Worm (Caenorhabditis elegans): Measurements from ENCODE around the gene T13F2.4.

- no peak for TF ChIP-seq hlh-13 (GFP tag; optimal IDR thresholded peaks at IDR 0.05)
- no peak for TF ChIP-seq fkh-10 (GFP tag; optimal IDR thresholded peaks at IDR 0.05)
- TF ChIP-seq unc-3 (GFP tag; conservative IDR thresholded peaks at IDR 0.05), result no peak
- no peak for TF ChIP-seq unc-3 (tag; optimal IDR thresholded peaks at IDR 0.05)
- TF ChIP-seq hlh-30 (tag; optimal IDR thresholded peaks at IDR 0.05; ENCODE audit: insufficient read depth), result no peak
- no peak for TF ChIP-seq C38D4.7 (GFP tag; optimal IDR thresholded peaks at IDR 0.05)
- no peak for TF ChIP-seq ama-1 (optimal IDR thresholded peaks at IDR 0.05)
These were observed 11.6 kb upstream of the T13F2.4 start, which contains the start of gene T13F2.6 for ce11 chrIV:9778016-9778415.
